Worm (Caenorhabditis elegans) whole organism, L1 larva: ENCODE measurements around the gene F12E12.2.

Experiments used
- F16B12.6 ChIP-seq: fragments of 150-350 bp; optimal IDR thresholded peaks from 2 replicates; lab custom pipeline; 2014; ENCODE audit warnings: missing biosample characterization, missing genetic modification characterization
- alr-1 ChIP-seq: fragments of 200-800 bp; sonication (Bioruptor generic); optimal IDR thresholded peaks from 2 replicates; lab custom pipeline; 2018; ENCODE audit warnings: borderline replicate concordance, mild to moderate bottlenecking, missing genetic modification characterization, missing compliant biosample characterization
- aly-2 ChIP-seq: fragments of 150-350 bp; optimal IDR thresholded peaks from 2 replicates; lab custom pipeline; 2014; ENCODE audit warnings: missing biosample characterization, missing genetic modification characterization
- ceh-82 ChIP-seq, 3 experiments: fragments of 150-350 bp in 1 of 3; sonication (generic microtip) in 2 of 3; optimal IDR thresholded peaks; 2 replicates each; lab custom pipeline; 2014 to 2017; ENCODE audit warnings: missing biosample characterization in 3 of 3, missing genetic modification characterization in 3 of 3
- ceh-90 ChIP-seq: sonication (generic microtip); optimal IDR thresholded peaks from 2 replicates; lab custom pipeline; 2016; ENCODE audit warnings: missing genetic modification characterization, missing compliant biosample characterization
- ces-1 ChIP-seq: fragments of 150-350 bp; optimal IDR thresholded peaks from 2 replicates; lab custom pipeline; 2014; ENCODE audit warnings: missing biosample characterization, missing genetic modification reagents, missing genetic modification characterization
- dpl-1 ChIP-seq, 3 experiments: fragments of 150-350 bp in 2 of 3; sonication (generic microtip) in 1 of 3; optimal IDR thresholded peaks; 2 replicates each; lab custom pipeline; 2014 to 2017; ENCODE audit warnings: missing biosample characterization in 3 of 3, missing genetic modification characterization in 3 of 3, missing genetic modification reagents in 3 of 3
- dsc-1 ChIP-seq: sonication (generic microtip); optimal IDR thresholded peaks from 2 replicates; lab custom pipeline; 2016; ENCODE audit warnings: mild to moderate bottlenecking, missing genetic modification characterization, missing compliant biosample characterization
- efl-1 ChIP-seq, 4 experiments: fragments of 150-350 bp; optimal IDR thresholded peaks in 3 of 4; peaks in 1 of 4; 1 replicate in 1 of 4; 2 replicates in 3 of 4; lab custom pipeline; 2014; ENCODE audit warnings: missing biosample characterization in 2 of 4, missing genetic modification characterization in 2 of 4, missing genetic modification reagents in 2 of 4
- egl-27 ChIP-seq, 2 experiments: fragments of 150-350 bp in 1 of 2; sonication (generic microtip); optimal IDR thresholded peaks; 3 replicates each; lab custom pipeline; 2017 to 2018; ENCODE audit warnings: missing biosample characterization in 2 of 2, missing genetic modification characterization in 2 of 2, missing genetic modification reagents in 2 of 2
- elt-2 ChIP-seq: sonication (generic microtip); optimal IDR thresholded peaks from 2 replicates; lab custom pipeline; 2016; ENCODE audit warnings: missing genetic modification characterization, mild to moderate bottlenecking, inconsistent platforms, missing compliant biosample characterization, missing genetic modification reagents
- fkh-10 ChIP-seq: sonication (generic microtip); optimal IDR thresholded peaks from 2 replicates; lab custom pipeline; 2017; ENCODE audit warnings: missing biosample characterization, missing genetic modification reagents, missing genetic modification characterization
- fkh-4 ChIP-seq: sonication (generic microtip); optimal IDR thresholded peaks from 2 replicates; lab custom pipeline; 2016; ENCODE audit warnings: missing compliant biosample characterization, missing genetic modification characterization, borderline replicate concordance
- fos-1 ChIP-seq: fragments of 150-350 bp; optimal IDR thresholded peaks from 2 replicates; lab custom pipeline; 2014; ENCODE audit warnings: missing biosample characterization, missing genetic modification characterization
- hpl-2 ChIP-seq: fragments of 150-350 bp; optimal IDR thresholded peaks from 2 replicates; lab custom pipeline; 2014; ENCODE audit warnings: missing biosample characterization, missing genetic modification reagents, missing genetic modification characterization
- isw-1 ChIP-seq: fragments of 200-800 bp; sonication (Bioruptor generic); IDR thresholded peaks from 2 replicates; pipeline ENCODE4 v1.3.6; 2022; ENCODE audit warnings: missing genetic modification characterization, missing compliant biosample characterization
- lin-13 ChIP-seq: fragments of 150-350 bp; optimal IDR thresholded peaks from 2 replicates; lab custom pipeline; 2014; ENCODE audit warnings: missing biosample characterization, missing genetic modification reagents, missing genetic modification characterization
- lin-14 ChIP-seq: fragments of 200-800 bp; sonication (Bioruptor generic); optimal IDR thresholded peaks from 2 replicates; lab custom pipeline; 2018; ENCODE audit warnings: mild to moderate bottlenecking, missing genetic modification characterization, moderate library complexity, missing compliant biosample characterization
- lin-15B ChIP-seq: fragments of 150-350 bp; sonication (generic microtip); optimal IDR thresholded peaks from 3 replicates; lab custom pipeline; 2014; ENCODE audit warnings: missing biosample characterization, missing genetic modification characterization
- lin-35 ChIP-seq, 2 experiments: fragments of 150-350 bp; optimal IDR thresholded peaks; 2 replicates each; lab custom pipeline; 2014; ENCODE audit warnings: missing biosample characterization in 2 of 2, missing genetic modification characterization in 2 of 2, missing genetic modification reagents in 2 of 2
- lin-39 ChIP-seq: fragments of 150-350 bp; optimal IDR thresholded peaks from 2 replicates; lab custom pipeline; 2014; ENCODE audit warnings: missing biosample characterization, missing genetic modification reagents, missing genetic modification characterization
- lir-3 ChIP-seq: sonication (generic microtip); optimal IDR thresholded peaks from 2 replicates; lab custom pipeline; 2016; ENCODE audit warnings: mild to moderate bottlenecking, missing genetic modification characterization, moderate library complexity, missing compliant biosample characterization; ENCODE audit not compliant: poor library complexity
- mdl-1 ChIP-seq, 2 experiments: fragments of 150-350 bp; optimal IDR thresholded peaks; 2 replicates each; lab custom pipeline; 2014 to 2017; ENCODE audit warnings: missing biosample characterization in 2 of 2, missing genetic modification characterization in 2 of 2, inconsistent platforms in 1 of 2
- mep-1 ChIP-seq: fragments of 150-350 bp; optimal IDR thresholded peaks from 2 replicates; lab custom pipeline; 2014; ENCODE audit warnings: missing biosample characterization, missing genetic modification characterization
- nhr-11 ChIP-seq: fragments of 150-350 bp; optimal IDR thresholded peaks from 2 replicates; lab custom pipeline; 2014; ENCODE audit warnings: missing biosample characterization, missing genetic modification characterization
- nhr-19 ChIP-seq: fragments of 200-800 bp; sonication (Bioruptor generic); conservative IDR thresholded peaks from 2 replicates; pipeline ENCODE4 v1.3.6; 2022; ENCODE audit warnings: missing genetic modification characterization, missing compliant biosample characterization
- nhr-20 ChIP-seq: sonication (generic microtip); optimal IDR thresholded peaks from 2 replicates; lab custom pipeline; 2016; ENCODE audit warnings: mild to moderate bottlenecking, missing genetic modification characterization, missing compliant biosample characterization
- nhr-76 ChIP-seq: sonication (generic microtip); optimal IDR thresholded peaks from 2 replicates; lab custom pipeline; 2017; ENCODE audit warnings: missing biosample characterization, missing genetic modification characterization
- nhr-77 ChIP-seq: fragments of 150-350 bp; optimal IDR thresholded peaks from 2 replicates; lab custom pipeline; 2014; ENCODE audit warnings: missing biosample characterization, missing genetic modification characterization
- pag-3 ChIP-seq: sonication (generic microtip); optimal IDR thresholded peaks from 2 replicates; lab custom pipeline; 2017; ENCODE audit warnings: missing genetic modification characterization, mild to moderate bottlenecking, missing compliant biosample characterization, antibody characterized with exemption, borderline replicate concordance; ENCODE audit not compliant: insufficient read depth
- pax-3 ChIP-seq: fragments of 200-800 bp; sonication (Bioruptor generic); optimal IDR thresholded peaks from 2 replicates; lab custom pipeline; 2018; ENCODE audit warnings: mild to moderate bottlenecking, missing genetic modification characterization, moderate library complexity, missing compliant biosample characterization
- snpc-4 ChIP-seq: fragments of 150-350 bp; optimal IDR thresholded peaks from 2 replicates; lab custom pipeline; 2014; ENCODE audit warnings: missing biosample characterization, missing genetic modification characterization
- snu-23 ChIP-seq: sonication (generic microtip); optimal IDR thresholded peaks from 2 replicates; lab custom pipeline; 2016; ENCODE audit warnings: missing genetic modification characterization, missing compliant biosample characterization
- sox-4 ChIP-seq: sonication (generic microtip); optimal IDR thresholded peaks from 2 replicates; lab custom pipeline; 2016; ENCODE audit warnings: missing genetic modification characterization, missing compliant biosample characterization
- sup-37 ChIP-seq: fragments of 200-800 bp; sonication (Bioruptor generic); optimal IDR thresholded peaks from 2 replicates; lab custom pipeline; 2018; ENCODE audit warnings: mild to moderate bottlenecking, missing genetic modification characterization, missing compliant biosample characterization
- tbx-2 ChIP-seq: sonication (generic microtip); optimal IDR thresholded peaks from 2 replicates; lab custom pipeline; 2016; ENCODE audit warnings: missing genetic modification characterization, missing compliant biosample characterization
- unc-30 ChIP-seq: sonication (generic microtip); optimal IDR thresholded peaks from 2 replicates; lab custom pipeline; 2017; ENCODE audit warnings: missing biosample characterization, missing genetic modification characterization
- unc-62 ChIP-seq: fragments of 150-350 bp; optimal IDR thresholded peaks from 2 replicates; lab custom pipeline; 2014; ENCODE audit warnings: missing biosample characterization, missing genetic modification reagents, missing genetic modification characterization
- unc-86 ChIP-seq: sonication (generic microtip); optimal IDR thresholded peaks from 2 replicates; lab custom pipeline; 2016; ENCODE audit warnings: missing genetic modification characterization, missing compliant biosample characterization
- xbp-1 ChIP-seq: sonication (generic microtip); optimal IDR thresholded peaks from 2 replicates; lab custom pipeline; 2016; ENCODE audit warnings: missing genetic modification characterization, missing compliant biosample characterization
- zag-1 ChIP-seq: fragments of 150-350 bp; optimal IDR thresholded peaks from 2 replicates; lab custom pipeline; 2014; ENCODE audit warnings: missing biosample characterization, missing genetic modification characterization
- ztf-4 ChIP-seq: fragments of 150-350 bp; optimal IDR thresholded peaks from 2 replicates; lab custom pipeline; 2014; ENCODE audit warnings: missing biosample characterization, missing genetic modification characterization

F12E12.2 gene

DNA sequence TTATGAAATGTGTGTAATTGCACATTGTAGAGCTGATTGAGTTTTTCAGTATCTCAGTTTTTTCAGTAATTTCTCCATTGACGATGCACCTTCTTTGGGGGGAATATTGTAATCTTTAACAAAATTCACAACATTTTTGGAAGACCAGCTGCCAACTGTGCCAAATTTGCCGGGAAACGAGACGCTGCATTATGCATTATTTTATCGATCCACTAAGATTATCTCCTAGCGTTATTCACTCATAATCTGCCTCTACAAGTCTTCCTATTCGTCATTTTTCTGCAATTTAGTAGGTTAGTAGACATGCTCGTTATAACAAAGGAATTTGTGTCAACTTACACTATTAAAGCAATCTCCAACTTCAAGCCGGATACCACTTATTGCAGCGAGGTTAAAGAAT lies 8.0 kb upstream of the F12E12.2 start, which contains the start of the genes sdz-12 and bath-31:
TSS of gene sdz-12 (minus strand) at position 101 of the 400 bp plus-strand sequence.
TSS of gene bath-31 (plus strand) at position 251 of the 400 bp plus-strand sequence.
- TF ChIP-seq ceh-82 (tag; optimal IDR thresholded peaks at IDR 0.05; lab: Kevin White, UChicago) = no peak
- no peak for TF ChIP-seq fkh-10 (GFP tag; lab: Kevin White, UChicago)
- no peak for TF ChIP-seq nhr-20
- no peak for TF ChIP-seq mep-1 (tag; lab: Kevin White, UChicago)
- TF ChIP-seq dsc-1 (tag; lab: Kevin White, UChicago) = no peak
- TF ChIP-seq aly-2 (tag; lab: Kevin White, UChicago) = no peak
- TF ChIP-seq sup-37 (GFP tag; lab: Kevin White, UChicago) = no peak
- TF ChIP-seq snpc-4 (tag; lab: Kevin White, UChicago) = no peak
- no peak for TF ChIP-seq unc-62
- TF ChIP-seq unc-86 (tag; lab: Kevin White, UChicago) = no peak
- no peak for TF ChIP-seq sox-4 (tag; lab: Kevin White, UChicago)
- no peak for TF ChIP-seq ztf-4

DNA sequence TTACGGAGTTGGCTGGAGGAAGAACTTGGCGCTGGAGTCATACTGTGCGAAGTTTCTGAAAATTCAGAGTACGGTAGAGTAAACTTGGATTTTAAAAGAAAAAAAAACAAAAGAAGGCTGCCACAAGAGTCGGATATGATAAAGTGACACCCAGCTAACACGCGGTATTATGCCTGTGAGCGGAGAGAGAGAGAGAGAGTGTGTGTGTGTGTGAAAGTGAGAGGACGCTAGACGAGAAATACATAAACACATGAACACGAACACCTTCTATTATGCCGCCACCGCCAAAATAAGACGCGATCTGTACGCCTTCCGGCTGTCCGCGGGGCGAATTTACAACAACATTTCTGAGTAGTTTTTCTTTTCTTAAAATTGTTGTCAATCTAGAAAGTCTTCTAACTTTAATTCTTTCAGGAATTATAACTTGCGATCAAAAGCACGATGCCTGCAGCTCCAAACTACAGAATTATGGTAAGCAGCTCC lies 2.8 kb upstream of the F12E12.2 start, which contains the start of gene F12E12.6:
TSS of gene F12E12.6 (minus strand) at position 51 of the 483 bp plus-strand sequence.
- no peak for TF ChIP-seq nhr-76 (tag; lab: Kevin White, UChicago)
- TF ChIP-seq F16B12.6 (tag; lab: Kevin White, UChicago) = no peak
- TF ChIP-seq lin-14 (GFP tag; lab: Kevin White, UChicago) = no peak
- TF ChIP-seq mdl-1 (tag; optimal IDR thresholded peaks at IDR 0.05; lab: Kevin White, UChicago) = no peak
- no peak for TF ChIP-seq aly-2 (tag; lab: Kevin White, UChicago)
- no peak for TF ChIP-seq xbp-1 (tag; lab: Kevin White, UChicago)
- no peak for TF ChIP-seq fkh-4 (tag; lab: Kevin White, UChicago)
- TF ChIP-seq egl-27 (tag; optimal IDR thresholded peaks at IDR 0.05; lab: Kevin White, UChicago) = no peak
- no peak for TF ChIP-seq pag-3 (tag; lab: Kevin White, UChicago)
- no peak for TF ChIP-seq ceh-82 (tag; optimal IDR thresholded peaks at IDR 0.05; lab: Kevin White, UChicago)
- no peak for TF ChIP-seq nhr-11 (tag; lab: Kevin White, UChicago)
- no peak for TF ChIP-seq lir-3 (tag; lab: Kevin White, UChicago)
- no peak for TF ChIP-seq zag-1
- no peak for TF ChIP-seq isw-1
- TF ChIP-seq lin-13 (GFP tag; lab: Kevin White, UChicago) = no peak
- no peak for TF ChIP-seq dpl-1 (GFP tag; optimal IDR thresholded peaks at IDR 0.05; lab: Kevin White, UChicago)
- no peak for TF ChIP-seq ceh-90 (tag; lab: Kevin White, UChicago)
- TF ChIP-seq, all 84 proteins: peak for 0

DNA sequence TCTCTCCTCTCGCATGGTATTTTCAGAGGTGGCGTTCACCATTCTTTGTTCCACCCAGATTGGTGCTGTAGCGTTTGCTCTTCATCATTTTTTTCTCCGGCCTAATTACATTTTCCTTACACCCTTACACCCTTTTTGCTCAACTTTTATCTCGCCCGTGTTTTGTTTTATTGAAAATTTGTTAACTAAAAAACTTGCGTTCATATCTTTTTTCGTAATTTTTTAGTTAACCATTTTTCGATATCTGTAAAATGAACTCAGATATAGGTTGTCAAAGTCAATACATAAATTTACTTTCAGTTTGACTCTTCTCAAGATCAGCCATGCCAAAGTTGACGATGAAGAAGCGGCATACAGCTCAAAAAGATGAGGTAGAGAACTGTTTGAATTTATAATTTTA lies 1.8 kb downstream of the F12E12.2 start, which contains the start of gene F12E12.1:
TSS of gene F12E12.1 (plus strand) at position 301 of the 400 bp plus-strand sequence.
- TF ChIP-seq tbx-2 (tag; lab: Kevin White, UChicago) = no peak

DNA sequence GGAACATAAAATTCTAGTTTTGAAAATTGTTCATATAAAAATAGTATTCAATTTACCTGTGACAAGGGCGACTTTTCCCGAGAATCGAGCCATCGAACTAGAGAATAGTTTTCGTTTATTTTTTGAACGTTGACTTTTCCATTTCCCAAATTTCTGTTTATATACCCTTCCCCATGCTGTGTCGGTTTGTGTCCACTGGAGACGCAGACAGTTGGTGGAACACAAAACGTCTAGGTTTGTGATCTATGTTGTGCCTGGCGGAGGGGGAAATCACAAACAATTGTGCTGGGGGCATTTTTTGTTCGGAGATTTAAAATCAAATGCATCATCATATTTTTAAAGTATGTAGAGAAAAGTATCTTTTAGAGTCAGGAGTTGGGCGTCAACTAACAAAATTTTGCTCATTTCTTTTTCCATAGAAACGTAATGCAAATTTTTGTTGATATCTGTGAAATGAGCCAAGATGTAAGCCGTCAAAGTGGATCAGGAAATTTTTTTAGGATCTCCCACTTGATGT lies 4.0 kb downstream of the F12E12.2 start, which contains the start of gene nta-1:
TSS of gene nta-1 (minus strand) at position 131 of the 517 bp plus-strand sequence.
- TF ChIP-seq hpl-2 (GFP tag; lab: Kevin White, UChicago) (no peak), lin-35 (GFP tag; optimal IDR thresholded peaks at IDR 0.05; lab: Kevin White, UChicago) (peak in 1 of 2 experiments; percentile 39), ces-1 (no peak), nhr-77 (tag; lab: Kevin White, UChicago) (no peak), lin-14 (GFP tag; lab: Kevin White, UChicago) (peak; percentile 75), egl-27 (tag; optimal IDR thresholded peaks at IDR 0.05; lab: Kevin White, UChicago) (no peak), mdl-1 (tag; optimal IDR thresholded peaks at IDR 0.05; lab: Kevin White, UChicago) (peak in 1 of 2 experiments; percentile 22), pag-3 (tag; lab: Kevin White, UChicago) (no peak), pax-3 (no peak), ztf-4 (no peak), alr-1 (tag; lab: Kevin White, UChicago) (no peak), elt-2 (tag; lab: Kevin White, UChicago) (peak; percentile 20), nhr-20 (peak; percentile 85), snu-23 (GFP tag; lab: Kevin White, UChicago) (no peak), tbx-2 (tag; lab: Kevin White, UChicago) (no peak), nhr-76 (tag; lab: Kevin White, UChicago) (no peak), unc-30 (tag; lab: Kevin White, UChicago) (no peak), dpl-1 (GFP tag; optimal IDR thresholded peaks at IDR 0.05; lab: Kevin White, UChicago) (no peak), efl-1 (optimal IDR thresholded peaks at IDR 0.05; lab: Kevin White, UChicago) (no peak), efl-1 (GFP tag; optimal IDR thresholded peaks at IDR 0.05 in 1 of 2; lab: Kevin White, UChicago) (peak in 1 of 2 experiments; percentile 4), lin-39 (no peak), lin-15B (tag; lab: Kevin White, UChicago) (no peak), fos-1 (no peak), nhr-19 (GFP tag; lab: Robert Waterston, UW) (no peak)
